Fruit fly (Drosophila melanogaster): ENCODE data around the gene CG33252.

The CG33252 gene

dm6 chrX:16897087-16897486 is at the start of gene CG33252:
CG33252 (minus strand) TSS chrX:16897187.
- TF ChIP-seq CG4496 (GFP tag; IDR thresholded peaks at IDR 0.05) (no peak), CG32121 (GFP tag; IDR thresholded peaks at IDR 0.05) (no peak), rn (GFP tag; IDR thresholded peaks at IDR 0.05) (no peak), EcR (GFP tag; optimal IDR thresholded peaks at IDR 0.05) (no peak), Pif1A (GFP tag; optimal IDR thresholded peaks at IDR 0.05) (no peak), fd96Ca (GFP tag; IDR thresholded peaks at IDR 0.05) (no peak), CG34367 (tag; optimal IDR thresholded peaks at IDR 0.05) (no peak), CG14655 (GFP tag; optimal IDR thresholded peaks at IDR 0.05) (no peak), CG10348 (GFP tag; IDR thresholded peaks at IDR 0.05) (no peak), CG8301 (tag; optimal IDR thresholded peaks at IDR 0.05) (no peak), CG8159 (tag; optimal IDR thresholded peaks at IDR 0.05) (no peak), D1 (tag; optimal IDR thresholded peaks at IDR 0.05) (no peak), CG9948 (tag; optimal IDR thresholded peaks at IDR 0.05) (no peak), Pif1B (GFP tag; optimal IDR thresholded peaks at IDR 0.05) (no peak)

dm6 chrX:16946604-16947003 is 49.6 kb upstream of the CG33252 start:
- TF ChIP-seq CG8159 (tag; optimal IDR thresholded peaks at IDR 0.05) = peak; percentile 22
- TF ChIP-seq CG8301 (tag; optimal IDR thresholded peaks at IDR 0.05) = no peak

- TF ChIP-seq CG34367 (tag; optimal IDR thresholded peaks at IDR 0.05) (peak; percentile 84), D1 (tag; optimal IDR thresholded peaks at IDR 0.05) (peak; percentile 1), CG8159 (tag; optimal IDR thresholded peaks at IDR 0.05) (peak; percentile 87), rn (GFP tag; IDR thresholded peaks at IDR 0.05) (peak; percentile 65), CG12605 (GFP tag; IDR thresholded peaks at IDR 0.05) (peak; percentile 70), EcR (GFP tag; optimal IDR thresholded peaks at IDR 0.05) (peak; percentile 91), CG17806 (tag; optimal IDR thresholded peaks at IDR 0.05) (peak; percentile 86), fd96Ca (GFP tag; IDR thresholded peaks at IDR 0.05) (peak; percentile 69; the same call in 2 of the 3 replicates), CG10348 (GFP tag; IDR thresholded peaks at IDR 0.05) (peak; percentile 32; the same call in 1 of the 2 replicates), Ets98B (GFP tag; IDR thresholded peaks at IDR 0.05) (peak; percentile 81), CG14655 (GFP tag; optimal IDR thresholded peaks at IDR 0.05) (peak; percentile 87), gl (tag; optimal IDR thresholded peaks at IDR 0.05) (peak; percentile 67), Pif1A (GFP tag; optimal IDR thresholded peaks at IDR 0.05) (peak; percentile 78), CG4496 (GFP tag; IDR thresholded peaks at IDR 0.05) (peak; percentile 88), CG9948 (tag; optimal IDR thresholded peaks at IDR 0.05) (peak; percentile 77), CG32121 (GFP tag; IDR thresholded peaks at IDR 0.05) (peak; percentile 66), CG15710 (tag; optimal IDR thresholded peaks at IDR 0.05) (peak; percentile 86), CG13204 (GFP tag; optimal IDR thresholded peaks at IDR 0.05) (no peak), Pif1B (GFP tag; optimal IDR thresholded peaks at IDR 0.05) (peak; percentile 76), Snoo (tag; optimal IDR thresholded peaks at IDR 0.05) (peak; percentile 69), CG8301 (tag; optimal IDR thresholded peaks at IDR 0.05) (peak; percentile 83)
Observed at dm6 chrX:16945414-16945813, 48.4 kb upstream of the CG33252 start.

dm6 chrX:16944049-16944532 is 47.1 kb upstream of the CG33252 start:
- TF ChIP-seq CG8159 (tag; optimal IDR thresholded peaks at IDR 0.05) (no peak), CG4496 (GFP tag; IDR thresholded peaks at IDR 0.05) (peak; percentile 50; the same call in 1 of the 3 replicates), CG32121 (GFP tag; IDR thresholded peaks at IDR 0.05) (0 out of 2 replicates have a peak, but pooled peaks have one; percentile 25), CG10348 (GFP tag; IDR thresholded peaks at IDR 0.05) (no peak), Pif1A (GFP tag; optimal IDR thresholded peaks at IDR 0.05) (no peak), Snoo (tag; optimal IDR thresholded peaks at IDR 0.05) (no peak), CG14655 (GFP tag; optimal IDR thresholded peaks at IDR 0.05) (no peak), gl (tag; optimal IDR thresholded peaks at IDR 0.05) (no peak), CG8301 (tag; optimal IDR thresholded peaks at IDR 0.05) (no peak), CG15710 (tag; optimal IDR thresholded peaks at IDR 0.05) (no peak), CG9948 (tag; optimal IDR thresholded peaks at IDR 0.05) (peak; percentile 2), CG17806 (tag; optimal IDR thresholded peaks at IDR 0.05) (no peak)

- TF ChIP-seq EcR (GFP tag; optimal IDR thresholded peaks at IDR 0.05) (peak; percentile 50), CG14655 (GFP tag; optimal IDR thresholded peaks at IDR 0.05) (peak; percentile 23), D1 (tag; optimal IDR thresholded peaks at IDR 0.05) (no peak)
Observed at dm6 chrX:16943515-16943850, 46.5 kb upstream of the CG33252 start.

- TF ChIP-seq CG14655 (GFP tag; optimal IDR thresholded peaks at IDR 0.05) = no peak
- TF ChIP-seq CG8159 (tag; optimal IDR thresholded peaks at IDR 0.05) = no peak
- peak; percentile 12 for TF ChIP-seq gl (tag; optimal IDR thresholded peaks at IDR 0.05)
- TF ChIP-seq rn (GFP tag; IDR thresholded peaks at IDR 0.05) = no peak
- no peak for TF ChIP-seq CG15710 (tag; optimal IDR thresholded peaks at IDR 0.05)
Observed at dm6 chrX:16942735-16943514, 45.9 kb upstream of the CG33252 start, which contains the start of the genes CG13001 and RhoGAP15B. CG13001 (minus strand) TSS chrX:16942871. RhoGAP15B (plus strand) TSS chrX:16943290.

All from whole organism, pupa.